Worm (Caenorhabditis elegans): Measurements from ENCODE around the gene acdh-12.

ce11 chrII:7239705-7240104 is 44.3 kb upstream of the acdh-12 start:
- TF ChIP-seq W03F9.2 (tag; optimal IDR thresholded peaks at IDR 0.05) (no peak), him-1 (tag; optimal IDR thresholded peaks at IDR 0.05) (no peak), dao-5 (tag; optimal IDR thresholded peaks at IDR 0.05) (no peak)
